Fruit fly (Drosophila melanogaster) whole organism, embryonic: ENCODE data around the gene Wwox.

Experiments used
- B-H2 ChIP-seq: fragments of 200-800 bp; sonication (Bioruptor generic); optimal IDR thresholded peaks from 2 replicates; lab custom pipeline; 2018; ENCODE audit warnings: missing biosample characterization, mild to moderate bottlenecking, missing genetic modification characterization
- Bgb ChIP-seq: fragments of 200-800 bp; sonication (Bioruptor generic); IDR thresholded peaks from 2 replicates; pipeline ENCODE4 v1.3.6; 2022; ENCODE audit warnings: missing biosample characterization, missing genetic modification characterization; ENCODE audit not compliant: partially characterized antibody
- CG11695 ChIP-seq: fragments of 200-800 bp; sonication (Bioruptor generic); IDR thresholded peaks from 3 replicates; pipeline ENCODE4 v1.3.6; 2022; ENCODE audit warnings: missing biosample characterization, missing genetic modification characterization
- CG11723 ChIP-seq: fragments of 200-800 bp; sonication (Bioruptor generic); optimal IDR thresholded peaks from 2 replicates; lab custom pipeline; 2017; ENCODE audit warnings: missing biosample characterization, mild to moderate bottlenecking, missing genetic modification characterization
- CG12659 ChIP-seq: fragments of 200-800 bp; sonication (Bioruptor generic); optimal IDR thresholded peaks from 3 replicates; lab custom pipeline; 2017; ENCODE audit warnings: mild to moderate bottlenecking, missing biosample characterization, missing genetic modification reagents, missing genetic modification characterization
- CG14050 ChIP-seq: fragments of 200-800 bp; sonication (Bioruptor generic); IDR thresholded peaks from 3 replicates; pipeline ENCODE4 v1.3.6; 2022; ENCODE audit warnings: missing biosample characterization, missing genetic modification characterization
- CG2129 ChIP-seq: fragments of 200-800 bp; sonication (Bioruptor generic); IDR thresholded peaks from 2 replicates; pipeline ENCODE4 v1.3.6; 2022; ENCODE audit warnings: missing biosample characterization, missing genetic modification characterization; ENCODE audit not compliant: partially characterized antibody
- CG32767 ChIP-seq: fragments of 200-800 bp; sonication (Bioruptor generic); IDR thresholded peaks from 2 replicates; pipeline ENCODE4 v1.3.6; 2022; ENCODE audit warnings: missing biosample characterization, missing genetic modification characterization
- CG34422 ChIP-seq: fragments of 200-800 bp; sonication (Bioruptor generic); IDR thresholded peaks from 3 replicates; pipeline ENCODE4 v1.3.6; 2022; ENCODE audit warnings: missing biosample characterization, missing genetic modification characterization
- CG42726 ChIP-seq: fragments of 200-800 bp; sonication (Bioruptor generic); IDR thresholded peaks from 2 replicates; pipeline ENCODE4 v1.3.6; 2022; ENCODE audit warnings: missing biosample characterization, missing genetic modification characterization; ENCODE audit not compliant: partially characterized antibody
- CG7987 ChIP-seq: fragments of 200-800 bp; sonication (Bioruptor generic); optimal IDR thresholded peaks from 2 replicates; lab custom pipeline; 2018; ENCODE audit warnings: missing biosample characterization, mild to moderate bottlenecking, missing genetic modification characterization, moderate library complexity
- CG8388 ChIP-seq: fragments of 200-800 bp; sonication (Bioruptor generic); optimal IDR thresholded peaks from 2 replicates; lab custom pipeline; 2019; ENCODE audit warnings: missing biosample characterization, mild to moderate bottlenecking, missing genetic modification characterization, moderate library complexity
- Camta ChIP-seq: fragments of 200-800 bp; sonication (Bioruptor generic); optimal IDR thresholded peaks from 2 replicates; lab custom pipeline; 2016; ENCODE audit warnings: missing biosample characterization, missing genetic modification characterization
- Dp ChIP-seq: fragments of 200-800 bp; sonication (Bioruptor generic); optimal IDR thresholded peaks from 2 replicates; lab custom pipeline; 2018; ENCODE audit warnings: missing biosample characterization, mild to moderate bottlenecking, missing genetic modification characterization, moderate library complexity
- Dref ChIP-seq: fragments of 200-800 bp; sonication (Bioruptor generic); IDR thresholded peaks from 2 replicates; pipeline ENCODE4 v1.3.6; 2022; ENCODE audit warnings: missing biosample characterization, missing genetic modification characterization
- E2f2 ChIP-seq: fragments of 200-800 bp; sonication (Bioruptor generic); IDR thresholded peaks from 2 replicates; pipeline ENCODE4 v1.3.6; 2022; ENCODE audit warnings: missing biosample characterization, missing genetic modification characterization
- Lhr ChIP-seq: fragments of 200-800 bp; sonication (Bioruptor generic); optimal IDR thresholded peaks from 3 replicates; lab custom pipeline; 2017; ENCODE audit warnings: mild to moderate bottlenecking, missing biosample characterization, missing genetic modification reagents, missing genetic modification characterization
- Med ChIP-seq: fragments of 200-800 bp; sonication (Bioruptor generic); peaks from one replicate; lab custom pipeline; 2016; ENCODE audit warnings: missing biosample characterization, missing genetic modification characterization, mild to moderate bottlenecking, inconsistent platforms, moderate library complexity
- Nf-YC ChIP-seq: fragments of 200-800 bp; optimal IDR thresholded peaks from 3 replicates; lab custom pipeline; 2019; ENCODE audit warnings: missing biosample characterization, mild to moderate bottlenecking, missing genetic modification characterization, moderate library complexity
- Pdp1 ChIP-seq, 2 experiments: fragments of 200-800 bp; sonication (Bioruptor generic); optimal IDR thresholded peaks; 3 replicates each; lab custom pipeline; 2016; ENCODE audit warnings: missing biosample characterization in 2 of 2, missing genetic modification characterization in 2 of 2, mild to moderate bottlenecking in 1 of 2, moderate library complexity in 1 of 2
- Scr ChIP-seq: fragments of 200-800 bp; sonication (Bioruptor generic); IDR thresholded peaks from 2 replicates; pipeline ENCODE4 v1.3.6; 2022; ENCODE audit warnings: missing biosample characterization, missing genetic modification characterization; ENCODE audit not compliant: partially characterized antibody
- Tbp ChIP-seq: fragments of >200 bp; optimal IDR thresholded peaks from 2 replicates; lab custom pipeline; 2018; ENCODE audit warnings: missing biosample characterization, missing genetic modification characterization
- ase ChIP-seq: fragments of 200-800 bp; sonication (Bioruptor generic); IDR thresholded peaks from 3 replicates; pipeline ENCODE4 v1.3.6; 2022; ENCODE audit warnings: missing biosample characterization, missing genetic modification characterization
- eyg ChIP-seq: fragments of 200-800 bp; sonication (Bioruptor generic); optimal IDR thresholded peaks from 3 replicates; lab custom pipeline; 2016; ENCODE audit warnings: missing biosample characterization, missing genetic modification characterization
- gsb-n ChIP-seq: fragments of 200-800 bp; sonication (Bioruptor generic); optimal IDR thresholded peaks from 3 replicates; lab custom pipeline; 2018; ENCODE audit warnings: missing biosample characterization, mild to moderate bottlenecking, missing genetic modification characterization
- her ChIP-seq: fragments of 200-800 bp; sonication (Bioruptor generic); optimal IDR thresholded peaks from 2 replicates; lab custom pipeline; 2016; ENCODE audit warnings: missing biosample characterization, missing genetic modification characterization
- hkb ChIP-seq, 2 experiments: fragments of 200-800 bp in 1 of 2; fragments of >200 bp in 1 of 2; sonication (Bioruptor generic) in 1 of 2; IDR thresholded peaks in 1 of 2; optimal IDR thresholded peaks in 1 of 2; 2 replicates each; pipeline versions ENCODE4 v1.3.6 to Lab custom; 2017 to 2022; ENCODE audit warnings: missing biosample characterization in 1 of 2, missing genetic modification characterization in 1 of 2
- inv ChIP-seq: fragments of 200-800 bp; sonication (Bioruptor generic); IDR thresholded peaks from 2 replicates; pipeline ENCODE4 v1.3.6; 2022; ENCODE audit warnings: missing biosample characterization, missing genetic modification characterization; ENCODE audit not compliant: partially characterized antibody
- klu ChIP-seq: fragments of 200-800 bp; sonication (Bioruptor generic); IDR thresholded peaks from 2 replicates; pipeline ENCODE4 v1.3.6; 2022; ENCODE audit warnings: missing biosample characterization, missing genetic modification characterization
- nerfin-1 ChIP-seq: fragments of 200-800 bp; sonication (Bioruptor generic); optimal IDR thresholded peaks from 3 replicates; lab custom pipeline; 2019; ENCODE audit warnings: missing biosample characterization, mild to moderate bottlenecking, missing genetic modification characterization, moderate library complexity
- nerfin-2 ChIP-seq: fragments of 200-800 bp; sonication (Bioruptor generic); IDR thresholded peaks from 2 replicates; pipeline ENCODE4 v1.3.6; 2022; ENCODE audit warnings: missing biosample characterization, missing genetic modification characterization; ENCODE audit not compliant: partially characterized antibody
- nom ChIP-seq: fragments of 200-800 bp; sonication (Bioruptor generic); optimal IDR thresholded peaks from 2 replicates; lab custom pipeline; 2017; ENCODE audit warnings: missing biosample characterization, missing genetic modification characterization, mild to moderate bottlenecking, moderate library complexity, missing genetic modification reagents
- phol ChIP-seq: fragments of 200-800 bp; sonication (Bioruptor generic); optimal IDR thresholded peaks from 3 replicates; lab custom pipeline; 2018; ENCODE audit warnings: missing biosample characterization, mild to moderate bottlenecking, missing genetic modification characterization, moderate library complexity
- pzg ChIP-seq: fragments of 200-800 bp; sonication (Bioruptor generic); optimal IDR thresholded peaks from 3 replicates; lab custom pipeline; 2018; ENCODE audit warnings: missing biosample characterization, mild to moderate bottlenecking, missing genetic modification characterization, moderate library complexity
- row ChIP-seq: fragments of 200-800 bp; sonication (Bioruptor generic); IDR thresholded peaks from 3 replicates; pipeline ENCODE4 v1.3.6; 2022; ENCODE audit warnings: missing biosample characterization, missing genetic modification characterization
- sd ChIP-seq: fragments of 200-800 bp; sonication (Bioruptor generic); optimal IDR thresholded peaks from 3 replicates; lab custom pipeline; 2018; ENCODE audit warnings: missing biosample characterization, mild to moderate bottlenecking, missing genetic modification characterization, moderate library complexity
- so ChIP-seq: fragments of 200-800 bp; sonication (Bioruptor generic); IDR thresholded peaks from 3 replicates; pipeline ENCODE4 v1.3.6; 2022; ENCODE audit warnings: missing biosample characterization, missing genetic modification characterization
- stwl ChIP-seq: fragments of 200-800 bp; sonication (Bioruptor generic); optimal IDR thresholded peaks from 3 replicates; lab custom pipeline; 2018; ENCODE audit warnings: missing biosample characterization, mild to moderate bottlenecking, missing genetic modification characterization, moderate library complexity
- tna ChIP-seq: fragments of 200-800 bp; sonication (Bioruptor generic); IDR thresholded peaks from 2 replicates; pipeline ENCODE4 v1.3.6; 2022; ENCODE audit warnings: missing biosample characterization, missing genetic modification characterization; ENCODE audit not compliant: partially characterized antibody
- wdn ChIP-seq: fragments of 200-800 bp; sonication (Bioruptor generic); IDR thresholded peaks from 2 replicates; pipeline ENCODE4 v1.3.6; 2022; ENCODE audit warnings: missing biosample characterization, missing genetic modification characterization

Gene Wwox

DNA sequence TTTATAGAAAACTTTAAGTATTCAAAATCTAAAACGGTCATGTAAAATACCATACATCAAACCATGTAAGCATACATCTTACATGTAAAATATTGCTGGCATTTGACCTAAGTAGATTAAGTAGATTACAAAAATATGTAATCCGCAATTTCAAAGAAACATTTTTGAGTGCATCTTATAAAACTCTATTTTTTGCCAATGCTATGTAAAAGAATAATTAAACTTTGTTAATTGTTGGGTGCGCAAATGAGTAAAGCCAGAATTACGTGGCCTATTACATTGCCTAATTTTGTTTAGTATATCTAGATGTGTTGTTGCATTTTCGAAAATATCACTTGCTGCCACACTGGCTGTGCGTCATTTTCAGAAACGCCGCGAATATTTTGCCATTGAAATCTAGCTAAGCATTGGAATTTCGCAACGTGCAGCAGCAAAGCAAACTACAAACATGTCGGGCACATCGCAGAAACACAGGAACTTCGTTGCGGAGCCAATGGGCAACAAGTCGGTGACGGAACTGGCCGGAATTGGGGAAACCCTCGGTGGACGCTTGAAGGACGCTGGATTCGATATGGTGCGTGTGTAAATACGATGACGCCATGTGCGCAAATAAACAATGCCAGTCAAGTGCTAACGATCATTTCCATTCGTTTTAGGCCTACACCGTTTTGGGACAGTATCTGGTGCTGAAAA, 25.2 kb upstream of the Wwox start, which contains the start of gene baf (continued):
- peak; percentile 62 for TF ChIP-seq Dp
- TF ChIP-seq CG11723 (GFP tag; lab: Kevin White, UChicago) = no peak
- no peak for TF ChIP-seq ase (GFP tag; lab: Robert Waterston, UW)
- peak; percentile 36 for TF ChIP-seq stwl (tag; lab: Kevin White, UChicago)
- TF ChIP-seq eyg (GFP tag; lab: Kevin White, UChicago) = peak; percentile 10
- peak; percentile 17 for TF ChIP-seq Nf-YC (tag; lab: Kevin White, UChicago)
- peak; percentile 4 for TF ChIP-seq Camta
- TF ChIP-seq wdn (GFP tag; lab: Robert Waterston, UW) = no peak
- 0 out of 2 replicates have a peak, but pooled peaks have one; percentile 35 for TF ChIP-seq inv (GFP tag; lab: Robert Waterston, UW)
- 0 out of 3 replicates have a peak, but pooled peaks have one; percentile 14 for TF ChIP-seq row
- TF ChIP-seq CG34422 (GFP tag; lab: Robert Waterston, UW) = peak; percentile 47; the same call in 1 of the 3 replicates
- TF ChIP-seq CG8388 (GFP tag; lab: Kevin White, UChicago) = no peak
- no peak for TF ChIP-seq Dref
- peak; percentile 61 for TF ChIP-seq pzg (GFP tag; lab: Kevin White, UChicago)
- 0 out of 2 replicates have a peak, but pooled peaks have one; percentile 11 for TF ChIP-seq Scr (GFP tag; lab: Robert Waterston, UW)
- TF ChIP-seq sd (tag; lab: Kevin White, UChicago) = peak; percentile 81
- TF ChIP-seq hkb (optimal IDR thresholded peaks at IDR 0.05; lab: Kevin White, UChicago) = no peak
- TF ChIP-seq hkb (GFP tag; IDR thresholded peaks at IDR 0.05; lab: Robert Waterston, UW) = no peak
- no peak for TF ChIP-seq klu (GFP tag; lab: Robert Waterston, UW)
- peak; percentile 68 for TF ChIP-seq E2f2 (GFP tag; lab: Robert Waterston, UW)
- TF ChIP-seq so = peak; percentile 63; the same call in 1 of the 3 replicates
- TF ChIP-seq CG12659 = peak; percentile 30
- TF ChIP-seq nerfin-1 (tag; lab: Kevin White, UChicago) = peak; percentile 92
- TF ChIP-seq Bgb (GFP tag; lab: Robert Waterston, UW) = peak; percentile 63
- peak; percentile 81 for TF ChIP-seq Med (GFP tag; lab: Kevin White, UChicago)
- peak; percentile 14; the same call in 1 of the 2 replicates for TF ChIP-seq tna (GFP tag; lab: Robert Waterston, UW)
- TF ChIP-seq Tbp (GFP tag; lab: Kevin White, UChicago) = no peak
- peak; percentile 60 for TF ChIP-seq Lhr (GFP tag; lab: Kevin White, UChicago)
- no peak for TF ChIP-seq CG2129 (GFP tag; lab: Robert Waterston, UW)
- TF ChIP-seq CG32767 (GFP tag; lab: Robert Waterston, UW) = no peak
- peak; percentile 20 for TF ChIP-seq phol (tag; lab: Kevin White, UChicago)
- TF ChIP-seq nom = peak; percentile 59
- no peak for TF ChIP-seq CG7987 (GFP tag; lab: Kevin White, UChicago)
- peak; percentile 7 for TF ChIP-seq gsb-n (tag; lab: Kevin White, UChicago)
- peak; percentile 4; the same call in 1 of the 2 replicates for TF ChIP-seq CG42726 (GFP tag; lab: Robert Waterston, UW)
- 0 out of 3 replicates have a peak, but pooled peaks have one; percentile 28 for TF ChIP-seq CG11695
- no peak for TF ChIP-seq CG14050 (GFP tag; lab: Robert Waterston, UW)
- TF ChIP-seq her = peak; percentile 94
- TF ChIP-seq Pdp1 (GFP tag; optimal IDR thresholded peaks at IDR 0.05; lab: Kevin White, UChicago) = peak in 1 of 2 experiments; percentile 78
- no peak for TF ChIP-seq B-H2 (GFP tag; lab: Kevin White, UChicago)
- peak; percentile 37; the same call in 1 of the 2 replicates for TF ChIP-seq nerfin-2
